Fruit fly (Drosophila melanogaster) whole organism, prepupa: ENCODE measurements around the gene por.

Source experiments
- CG10631 ChIP-seq: fragments of 200-800 bp; sonication (Bioruptor generic); optimal IDR thresholded peaks from 2 replicates; lab custom pipeline; 2016; ENCODE audit warnings: missing biosample characterization, missing genetic modification characterization
- CG10669 ChIP-seq: fragments of 200-800 bp; sonication (Bioruptor generic); optimal IDR thresholded peaks from 3 replicates; lab custom pipeline; 2018; ENCODE audit warnings: missing biosample characterization, mild to moderate bottlenecking, missing genetic modification characterization, moderate library complexity
- CG11762 ChIP-seq: fragments of 200-800 bp; sonication (Bioruptor generic); optimal IDR thresholded peaks from 3 replicates; lab custom pipeline; 2016; ENCODE audit warnings: missing biosample characterization, missing genetic modification characterization; ENCODE audit not compliant: insufficient read depth
- CG11902 ChIP-seq: fragments of 200-800 bp; sonication (Bioruptor generic); optimal IDR thresholded peaks from 3 replicates; lab custom pipeline; 2016; ENCODE audit warnings: missing biosample characterization, missing genetic modification characterization
- CG15336 ChIP-seq: fragments of 200-800 bp; sonication (Bioruptor generic); IDR thresholded peaks from 2 replicates; pipeline ENCODE4 v1.3.6; 2022; ENCODE audit warnings: missing biosample characterization, missing genetic modification characterization
- CG1621 ChIP-seq: fragments of 200-800 bp; sonication (Bioruptor generic); optimal IDR thresholded peaks from 3 replicates; lab custom pipeline; 2018; ENCODE audit warnings: missing biosample characterization, mild to moderate bottlenecking, missing genetic modification characterization
- CG32006 ChIP-seq: fragments of 200-800 bp; sonication (Bioruptor generic); optimal IDR thresholded peaks from 3 replicates; lab custom pipeline; 2017; ENCODE audit warnings: missing biosample characterization, mild to moderate bottlenecking, missing genetic modification characterization
- CG4318 ChIP-seq: fragments of 200-800 bp; sonication (Bioruptor generic); optimal IDR thresholded peaks from 3 replicates; lab custom pipeline; 2017; ENCODE audit warnings: missing biosample characterization, mild to moderate bottlenecking, missing genetic modification characterization
- CG6163 ChIP-seq: fragments of 200-800 bp; sonication (Bioruptor generic); IDR thresholded peaks from 3 replicates; pipeline ENCODE4 v1.3.6; 2022; ENCODE audit warnings: missing biosample characterization, missing genetic modification characterization
- CG6276 ChIP-seq: fragments of 200-800 bp; sonication (Bioruptor generic); optimal IDR thresholded peaks from 2 replicates; lab custom pipeline; 2017; ENCODE audit warnings: missing biosample characterization, mild to moderate bottlenecking, missing genetic modification characterization
- CG6792 ChIP-seq: fragments of 200-800 bp; sonication (Bioruptor generic); optimal IDR thresholded peaks from 3 replicates; lab custom pipeline; 2016; ENCODE audit warnings: missing biosample characterization, missing genetic modification characterization
- CG6808 ChIP-seq: fragments of 200-800 bp; sonication (Bioruptor generic); optimal IDR thresholded peaks from 3 replicates; lab custom pipeline; 2017; ENCODE audit warnings: missing biosample characterization, missing genetic modification characterization, mild to moderate bottlenecking, moderate library complexity, missing genetic modification reagents
- CG6854 ChIP-seq: fragments of 200-800 bp; sonication (Bioruptor generic); optimal IDR thresholded peaks from 2 replicates; lab custom pipeline; 2017; ENCODE audit warnings: missing biosample characterization, mild to moderate bottlenecking, missing genetic modification characterization
- CG8119 ChIP-seq: fragments of 200-800 bp; sonication (Bioruptor generic); IDR thresholded peaks from 3 replicates; pipeline ENCODE4 v1.3.6; 2022; ENCODE audit warnings: missing biosample characterization, missing genetic modification characterization
- CG8319 ChIP-seq: fragments of 200-800 bp; sonication (Bioruptor generic); optimal IDR thresholded peaks from 3 replicates; lab custom pipeline; 2016; ENCODE audit warnings: missing biosample characterization, missing genetic modification characterization
- CG8632 ChIP-seq: fragments of 200-800 bp; sonication (Bioruptor generic); optimal IDR thresholded peaks from 3 replicates; lab custom pipeline; 2016; ENCODE audit warnings: missing biosample characterization, missing genetic modification characterization
- Eip78C ChIP-seq: fragments of 200-800 bp; sonication (Bioruptor generic); peaks from one replicate; lab custom pipeline; 2016; ENCODE audit warnings: missing biosample characterization, missing genetic modification characterization
- Eip93F ChIP-seq: fragments of 200-800 bp; sonication (Bioruptor generic); optimal IDR thresholded peaks from 2 replicates; lab custom pipeline; 2016; ENCODE audit warnings: missing biosample characterization, mild to moderate bottlenecking, missing genetic modification characterization
- Ets96B ChIP-seq: fragments of 200-800 bp; optimal IDR thresholded peaks from 2 replicates; lab custom pipeline; 2019; ENCODE audit warnings: missing biosample characterization, mild to moderate bottlenecking, missing genetic modification characterization, moderate library complexity
- Gug ChIP-seq: fragments of 200-800 bp; sonication (Bioruptor generic); IDR thresholded peaks from 2 replicates; pipeline ENCODE4 v1.3.6; 2022; ENCODE audit warnings: missing biosample characterization, missing genetic modification characterization
- Hr39 ChIP-seq: fragments of 200-800 bp; sonication (Bioruptor generic); optimal IDR thresholded peaks from 2 replicates; lab custom pipeline; 2016; ENCODE audit warnings: missing biosample characterization, missing genetic modification characterization
- OdsH ChIP-seq: fragments of 200-800 bp; sonication (Bioruptor generic); optimal IDR thresholded peaks from 3 replicates; lab custom pipeline; 2016; ENCODE audit warnings: missing biosample characterization, missing genetic modification characterization
- Smox ChIP-seq: fragments of 200-800 bp; sonication (Bioruptor generic); optimal IDR thresholded peaks from 3 replicates; lab custom pipeline; 2016; ENCODE audit warnings: missing biosample characterization, missing genetic modification characterization
- Sox14 ChIP-seq: fragments of 200-800 bp; sonication (Bioruptor generic); optimal IDR thresholded peaks from 3 replicates; lab custom pipeline; 2016; ENCODE audit warnings: missing biosample characterization, missing genetic modification characterization
- achi ChIP-seq: fragments of 200-800 bp; sonication (Bioruptor generic); optimal IDR thresholded peaks from 3 replicates; lab custom pipeline; 2016; ENCODE audit warnings: missing biosample characterization, missing genetic modification characterization
- acj6 ChIP-seq: fragments of 200-800 bp; sonication (Bioruptor generic); optimal IDR thresholded peaks from 3 replicates; lab custom pipeline; 2016; ENCODE audit warnings: missing biosample characterization, missing genetic modification characterization
- dac ChIP-seq: fragments of 200-800 bp; sonication (Bioruptor generic); optimal IDR thresholded peaks from 2 replicates; lab custom pipeline; 2017; ENCODE audit warnings: missing biosample characterization, mild to moderate bottlenecking, missing genetic modification characterization
- dsx ChIP-seq: fragments of 200-800 bp; optimal IDR thresholded peaks from 3 replicates; lab custom pipeline; 2019; ENCODE audit warnings: missing biosample characterization, mild to moderate bottlenecking, missing genetic modification characterization, moderate library complexity; ENCODE audit not compliant: poor library complexity, severe bottlenecking
- eg ChIP-seq: fragments of 200-800 bp; sonication (Bioruptor generic); IDR thresholded peaks from 3 replicates; pipeline ENCODE4 v1.3.6; 2022; ENCODE audit warnings: missing biosample characterization, missing genetic modification characterization
- esn ChIP-seq: fragments of 200-800 bp; sonication (Bioruptor generic); optimal IDR thresholded peaks from 2 replicates; lab custom pipeline; 2016; ENCODE audit warnings: missing biosample characterization, mild to moderate bottlenecking, missing genetic modification characterization, moderate library complexity
- fd85E ChIP-seq: fragments of 200-800 bp; sonication (Bioruptor generic); optimal IDR thresholded peaks from 3 replicates; lab custom pipeline; 2016; ENCODE audit warnings: missing biosample characterization, missing genetic modification characterization
- fkh ChIP-seq: fragments of 200-800 bp; sonication (Bioruptor generic); optimal IDR thresholded peaks from 3 replicates; lab custom pipeline; 2017; ENCODE audit warnings: missing biosample characterization, mild to moderate bottlenecking, missing genetic modification characterization, moderate library complexity
- net ChIP-seq: fragments of 200-800 bp; sonication (Bioruptor generic); optimal IDR thresholded peaks from 3 replicates; lab custom pipeline; 2016; ENCODE audit warnings: missing biosample characterization, missing genetic modification characterization
- pdm3 ChIP-seq: fragments of 200-800 bp; sonication (Bioruptor generic); optimal IDR thresholded peaks from 3 replicates; lab custom pipeline; 2016; ENCODE audit warnings: missing biosample characterization, missing genetic modification characterization
- salr ChIP-seq, 2 experiments: fragments of 200-800 bp; sonication (Bioruptor generic); optimal IDR thresholded peaks; 3 replicates each; lab custom pipeline; 2016 to 2018; ENCODE audit warnings: missing biosample characterization in 2 of 2, missing genetic modification characterization in 2 of 2, mild to moderate bottlenecking in 1 of 2
- spab ChIP-seq: fragments of 200-800 bp; sonication (Bioruptor generic); optimal IDR thresholded peaks from 2 replicates; lab custom pipeline; 2017; ENCODE audit warnings: missing biosample characterization, mild to moderate bottlenecking, missing genetic modification characterization, missing genetic modification reagents
- ss ChIP-seq, 2 experiments: fragments of 200-800 bp; sonication (Bioruptor generic); optimal IDR thresholded peaks; 2 replicates in 1 of 2; 3 replicates in 1 of 2; lab custom pipeline; 2017 to 2018; ENCODE audit warnings: mild to moderate bottlenecking in 2 of 2, missing biosample characterization in 2 of 2, missing genetic modification characterization in 2 of 2, moderate library complexity in 1 of 2
- svp ChIP-seq: fragments of 200-800 bp; sonication (Bioruptor generic); peaks from one replicate; lab custom pipeline; 2016; ENCODE audit warnings: missing biosample characterization, missing genetic modification characterization
- vri ChIP-seq: fragments of 200-800 bp; sonication (Bioruptor generic); optimal IDR thresholded peaks from 3 replicates; lab custom pipeline; 2016; ENCODE audit warnings: missing biosample characterization, mild to moderate bottlenecking, missing genetic modification characterization

The por gene

dm6 chrX:18379791-18380190 lies at the start of gene por, which contains the start of gene CG6179:
por (minus strand) TSS chrX:18379854.
CG6179 (plus strand) TSS chrX:18380082.
- TF ChIP-seq Eip78C (GFP tag; lab: Kevin White, UChicago) (no peak), CG1621 (tag; lab: Kevin White, UChicago) (peak; percentile 32)

DNA sequence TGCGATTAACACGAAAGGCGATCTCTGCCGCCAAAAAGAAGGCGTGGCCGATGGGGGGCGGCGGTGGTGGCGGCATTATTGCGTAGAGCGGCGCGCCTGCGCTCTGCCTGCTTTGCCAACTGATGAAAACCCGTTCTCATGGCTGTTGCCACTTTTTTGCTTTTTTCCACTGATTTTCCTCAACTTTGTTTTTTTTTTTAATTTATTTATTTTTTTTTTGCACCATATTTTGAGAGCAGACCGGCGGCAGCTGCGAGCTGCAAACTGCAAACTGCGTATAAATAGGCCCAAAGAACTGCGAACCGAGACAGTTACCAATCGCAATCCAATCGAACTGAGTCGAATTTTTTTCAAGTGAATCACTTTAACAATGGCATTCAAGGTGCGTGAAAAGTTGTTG lies 42.5 kb upstream of the por start, which contains the start of gene CG42323:
Gene CG42323, plus strand, starts transcription at position 302 of the 400 bp plus-strand sequence.
- peak; percentile 77 for TF ChIP-seq eg
- no peak for TF ChIP-seq fd85E (GFP tag; lab: Kevin White, UChicago)
- TF ChIP-seq CG32006 (GFP tag; lab: Kevin White, UChicago), result no peak
- no peak for TF ChIP-seq Eip78C (GFP tag; lab: Kevin White, UChicago)
- peak; percentile 42 for TF ChIP-seq CG6276 (GFP tag; lab: Kevin White, UChicago)
- TF ChIP-seq svp (GFP tag; lab: Kevin White, UChicago), result no peak
- TF ChIP-seq CG11902 (GFP tag; lab: Kevin White, UChicago), result no peak
- no peak for TF ChIP-seq CG11762 (GFP tag; lab: Kevin White, UChicago)
- TF ChIP-seq Smox (GFP tag; lab: Kevin White, UChicago), result no peak
- TF ChIP-seq Ets96B, result no peak
- no peak for TF ChIP-seq pdm3 (GFP tag; lab: Kevin White, UChicago)
- TF ChIP-seq CG1621 (tag; lab: Kevin White, UChicago), result no peak
- TF ChIP-seq CG10631, result no peak
- 0 out of 3 replicates have a peak, but pooled peaks have one; percentile 43 for TF ChIP-seq CG8119
- peak; percentile 62 for TF ChIP-seq CG15336 (GFP tag; lab: Robert Waterston, UW)
- no peak for TF ChIP-seq vri
- TF ChIP-seq ss (GFP tag; optimal IDR thresholded peaks at IDR 0.05; lab: Kevin White, UChicago), result no peak
- TF ChIP-seq salr (GFP tag; optimal IDR thresholded peaks at IDR 0.05; lab: Kevin White, UChicago), result no peak
- 0 out of 3 replicates have a peak, but pooled peaks have one; percentile 22 for TF ChIP-seq CG6163 (GFP tag; lab: Robert Waterston, UW)
- TF ChIP-seq Sox14, result no peak
- no peak for TF ChIP-seq esn (GFP tag; lab: Kevin White, UChicago)

- TF ChIP-seq CG11762 (GFP tag; lab: Kevin White, UChicago) (no peak), fd85E (GFP tag; lab: Kevin White, UChicago) (no peak), CG4318 (GFP tag; lab: Kevin White, UChicago) (no peak), dac (GFP tag; lab: Kevin White, UChicago) (no peak), vri (no peak), CG6808 (GFP tag; lab: Kevin White, UChicago) (no peak), CG8119 (no peak), ss (GFP tag; optimal IDR thresholded peaks at IDR 0.05; lab: Kevin White, UChicago) (no peak)
Observed at dm6 chrX:18415115-18415514, 35.5 kb upstream of the por start, which contains the start of gene CG15056. CG15056 (plus strand) TSS chrX:18415415.

DNA sequence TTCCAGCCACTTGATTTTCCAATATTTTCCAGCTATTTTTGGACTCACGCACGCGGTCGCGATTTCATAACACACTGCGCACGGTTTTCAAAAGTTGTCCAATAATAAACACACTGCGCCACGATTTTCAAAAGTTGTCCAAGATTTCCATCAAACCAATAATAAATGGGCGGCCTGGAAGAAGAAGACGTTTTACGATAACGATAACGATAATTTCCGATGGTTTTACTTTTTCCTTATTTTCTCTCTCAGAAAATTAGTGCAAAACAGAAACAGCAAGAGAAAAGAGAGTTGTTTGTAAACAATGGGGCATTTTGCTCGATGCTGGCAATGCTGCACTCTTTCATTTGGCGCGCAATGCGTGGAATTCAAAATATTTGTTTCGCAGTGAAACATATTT lies 30.3 kb upstream of the por start, which contains the start of gene Nt5b:
Gene Nt5b, minus strand, starts transcription at position 207 of the 400 bp plus-strand sequence.
- TF ChIP-seq CG10631, result no peak
- peak; percentile 64 for TF ChIP-seq fkh (GFP tag; lab: Kevin White, UChicago)

DNA sequence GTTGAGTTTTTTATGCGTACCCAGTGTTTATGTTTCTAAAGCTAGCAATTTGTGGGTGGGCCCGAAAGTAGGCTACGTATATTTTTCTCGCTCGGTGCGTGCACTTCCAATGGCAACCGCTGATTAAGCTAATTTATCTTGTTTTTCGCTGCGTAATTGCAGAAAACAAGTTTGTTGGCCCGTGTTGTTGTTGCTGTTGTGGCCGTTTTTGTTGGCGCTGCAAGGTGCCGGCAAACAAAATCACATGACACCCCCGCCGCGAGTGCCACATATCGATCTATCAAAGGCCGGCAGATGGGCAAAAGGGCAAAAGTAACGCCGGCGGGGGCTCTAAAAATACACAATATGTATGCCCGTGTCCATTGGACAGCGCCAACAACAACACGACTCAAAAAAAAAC lies 29.8 kb upstream of the por start:
- TF ChIP-seq Eip78C (GFP tag; lab: Kevin White, UChicago), result peak; percentile 12
- TF ChIP-seq dsx (GFP tag; lab: Kevin White, UChicago), result no peak
- TF ChIP-seq eg, result 0 out of 3 replicates have a peak, but pooled peaks have one; percentile 9
- no peak for TF ChIP-seq salr (GFP tag; optimal IDR thresholded peaks at IDR 0.05; lab: Kevin White, UChicago)
- TF ChIP-seq, all 60 proteins: peak for 2

dm6 chrX:18407394-18407721 lies 27.7 kb upstream of the por start:
- no peak for TF ChIP-seq fd85E (GFP tag; lab: Kevin White, UChicago)
- TF ChIP-seq Eip78C (GFP tag; lab: Kevin White, UChicago), result peak; percentile 59
- peak; percentile 53; the same call in 1 of the 3 replicates for TF ChIP-seq eg
- TF ChIP-seq salr (GFP tag; optimal IDR thresholded peaks at IDR 0.05; lab: Kevin White, UChicago), result no peak
- no peak for TF ChIP-seq CG6792 (GFP tag; lab: Kevin White, UChicago)
- TF ChIP-seq CG8119, result 0 out of 3 replicates have a peak, but pooled peaks have one; percentile 34
- peak; percentile 20 for TF ChIP-seq OdsH (GFP tag; lab: Kevin White, UChicago)
- TF ChIP-seq Gug, result peak; percentile 20; the same call in 1 of the 2 replicates
- TF ChIP-seq acj6 (GFP tag; lab: Kevin White, UChicago), result no peak
- no peak for TF ChIP-seq spab (GFP tag; lab: Kevin White, UChicago)
- TF ChIP-seq CG15336 (GFP tag; lab: Robert Waterston, UW), result peak; percentile 63; the same call in 1 of the 2 replicates
- TF ChIP-seq CG6854 (GFP tag; lab: Kevin White, UChicago), result no peak
- TF ChIP-seq CG1621 (tag; lab: Kevin White, UChicago), result no peak
- TF ChIP-seq CG8319 (GFP tag; lab: Kevin White, UChicago), result no peak
- TF ChIP-seq svp (GFP tag; lab: Kevin White, UChicago), result peak; percentile 15
- TF ChIP-seq Eip93F (GFP tag; lab: Kevin White, UChicago), result no peak
- no peak for TF ChIP-seq Hr39
- no peak for TF ChIP-seq CG10669 (GFP tag; lab: Kevin White, UChicago)
- TF ChIP-seq Ets96B, result peak; percentile 10
- peak; percentile 49 for TF ChIP-seq CG32006 (GFP tag; lab: Kevin White, UChicago)
- TF ChIP-seq CG8632 (GFP tag; lab: Kevin White, UChicago), result peak; percentile 17
- no peak for TF ChIP-seq net (GFP tag; lab: Kevin White, UChicago)
- TF ChIP-seq achi (GFP tag; lab: Kevin White, UChicago), result no peak
